Fruit fly (Drosophila melanogaster) whole organism, pupa: ENCODE results near the gene capt.
A peak's percentile ranks its signal among the peaks of the same experiment; 100 is the strongest.

Experiments used
- CG10348 ChIP-seq: fragments of 200-800 bp; sonication (Bioruptor generic); IDR thresholded peaks from 2 replicates; pipeline ENCODE4 v1.3.6; 2022; ENCODE audit warnings: missing biosample characterization, missing genetic modification characterization
- CG14655 ChIP-seq: fragments of 200-800 bp; sonication (Bioruptor generic); optimal IDR thresholded peaks from 3 replicates; lab custom pipeline; 2017; ENCODE audit warnings: mild to moderate bottlenecking, missing biosample characterization, missing genetic modification reagents, missing genetic modification characterization
- CG17806 ChIP-seq: fragments of 200-800 bp; sonication (Bioruptor generic); optimal IDR thresholded peaks from 2 replicates; lab custom pipeline; 2018; ENCODE audit warnings: missing biosample characterization, mild to moderate bottlenecking, missing genetic modification characterization, moderate library complexity
- CG9948 ChIP-seq: fragments of 200-800 bp; sonication (Bioruptor generic); optimal IDR thresholded peaks from 2 replicates; lab custom pipeline; 2018; ENCODE audit warnings: missing biosample characterization, mild to moderate bottlenecking, missing genetic modification characterization, moderate library complexity
- EcR ChIP-seq: fragments of 200-800 bp; sonication (Bioruptor generic); optimal IDR thresholded peaks from 3 replicates; lab custom pipeline; 2019; ENCODE audit warnings: missing biosample characterization, missing genetic modification characterization, mild to moderate bottlenecking, moderate library complexity, missing genetic modification reagents
- Pif1A ChIP-seq: fragments of 200-800 bp; sonication (Bioruptor generic); optimal IDR thresholded peaks from 3 replicates; lab custom pipeline; 2016; ENCODE audit warnings: missing biosample characterization, missing genetic modification characterization
- Pif1B ChIP-seq: fragments of 200-800 bp; sonication (Bioruptor generic); optimal IDR thresholded peaks from 3 replicates; lab custom pipeline; 2016; ENCODE audit warnings: missing biosample characterization, missing genetic modification characterization

dm6 chr2L:1128932-1129887, 28.9 kb downstream of the capt start, which contains the start of the genes Pino and TBC1D23:
- TF ChIP-seq Pif1B (GFP tag; lab: Kevin White, UChicago): peak; percentile 48
- TF ChIP-seq CG9948 (tag; lab: Kevin White, UChicago): peak; percentile 68
- TF ChIP-seq CG10348 (GFP tag; lab: Robert Waterston, UW): no peak
- TF ChIP-seq CG17806 (tag; lab: Kevin White, UChicago): peak; percentile 59
- TF ChIP-seq EcR: no peak
- TF ChIP-seq Pif1A: no peak
- peak; percentile 69 for TF ChIP-seq CG14655 (GFP tag; lab: Kevin White, UChicago)
